Worm (Caenorhabditis elegans) whole organism, L4/young adult: ENCODE data around the gene srbc-62.

Experiments used
- W03F9.2 ChIP-seq: fragments of 150-350 bp; optimal IDR thresholded peaks from 2 replicates; lab custom pipeline; 2014; ENCODE audit warnings: missing biosample characterization, missing genetic modification characterization
- dao-5 ChIP-seq: sonication (generic microtip); optimal IDR thresholded peaks from 2 replicates; lab custom pipeline; 2016; ENCODE audit warnings: missing genotype, missing genetic modification characterization, moderate library complexity, missing compliant biosample characterization
- him-1 ChIP-seq: sonication (generic microtip); optimal IDR thresholded peaks from 2 replicates; lab custom pipeline; 2016; ENCODE audit warnings: missing genotype, missing genetic modification reagents, missing genetic modification characterization, missing compliant biosample characterization

- TF ChIP-seq him-1 (tag; lab: Kevin White, UChicago) (no peak), dao-5 (tag; lab: Kevin White, UChicago) (no peak), W03F9.2 (tag; lab: Kevin White, UChicago) (no peak)
Measured at ce11 chrV:17215602-17216001, 2.2 kb upstream of the srbc-62 start.
